Worm (Caenorhabditis elegans) whole organism, early embryonic: ENCODE data around the gene F59B1.4.
"Not testable (repeated sequence)": the region's sequence is repeated elsewhere in the genome, so short reads cannot be mapped to it uniquely, and the experiment has no call there.

Experiments used
- B0310.2 ChIP-seq: sonication (generic microtip); optimal IDR thresholded peaks from 2 replicates; lab custom pipeline; 2016; ENCODE audit warnings: mild to moderate bottlenecking, missing genetic modification characterization, missing compliant biosample characterization
- F13C5.2 ChIP-seq: sonication (generic microtip); optimal IDR thresholded peaks from 2 replicates; lab custom pipeline; 2017; ENCODE audit warnings: mild to moderate bottlenecking, missing genetic modification characterization, inconsistent platforms, missing compliant biosample characterization
- aly-1 ChIP-seq: sonication (generic microtip); optimal IDR thresholded peaks from 2 replicates; lab custom pipeline; 2016; ENCODE audit warnings: missing genetic modification characterization, missing compliant biosample characterization
- ama-1 ChIP-seq: fragments of 150-350 bp; optimal IDR thresholded peaks from 2 replicates; lab custom pipeline; 2014
- ceh-13 ChIP-seq: fragments of 200-800 bp; sonication (Bioruptor generic); optimal IDR thresholded peaks from 2 replicates; lab custom pipeline; 2018; ENCODE audit warnings: mild to moderate bottlenecking, missing genetic modification characterization, missing compliant biosample characterization
- ceh-36 ChIP-seq: sonication (generic microtip); optimal IDR thresholded peaks from 2 replicates; lab custom pipeline; 2016; ENCODE audit warnings: missing genetic modification characterization, inconsistent platforms, missing compliant biosample characterization
- ets-7 ChIP-seq: sonication (generic microtip); optimal IDR thresholded peaks from 2 replicates; lab custom pipeline; 2016; ENCODE audit warnings: missing genotype, missing genetic modification characterization, missing compliant biosample characterization
- flt-1 ChIP-seq: fragments of 200-800 bp; sonication (Bioruptor generic); IDR thresholded peaks from 2 replicates; pipeline ENCODE4 v1.3.6; 2022; ENCODE audit warnings: missing genetic modification characterization, missing compliant biosample characterization
- hmbx-1 ChIP-seq: sonication (generic microtip); optimal IDR thresholded peaks from 2 replicates; lab custom pipeline; 2016; ENCODE audit warnings: mild to moderate bottlenecking, missing genetic modification characterization, missing compliant biosample characterization
- hmg-4 ChIP-seq: fragments of 200-800 bp; sonication (Bioruptor generic); optimal IDR thresholded peaks from 2 replicates; lab custom pipeline; 2018; ENCODE audit warnings: mild to moderate bottlenecking, missing genetic modification characterization, missing compliant biosample characterization
- hnd-1 ChIP-seq: sonication (generic microtip); optimal IDR thresholded peaks from 2 replicates; lab custom pipeline; 2016; ENCODE audit warnings: missing genetic modification characterization, missing compliant biosample characterization
- pes-1 ChIP-seq: fragments of 200-800 bp; sonication (Bioruptor generic); IDR thresholded peaks from 2 replicates; pipeline ENCODE4 v1.3.6; 2022; ENCODE audit warnings: missing genetic modification reagents, missing genetic modification characterization, missing compliant biosample characterization
- scrt-1 ChIP-seq: fragments of 200-800 bp; sonication (Bioruptor generic); IDR thresholded peaks from 2 replicates; pipeline ENCODE4 v1.3.6; 2022; ENCODE audit warnings: missing genetic modification characterization, missing compliant biosample characterization
- sea-1 ChIP-seq: fragments of 200-800 bp; sonication (Bioruptor generic); conservative IDR thresholded peaks from 2 replicates; pipeline ENCODE4 v1.3.6; 2022; ENCODE audit warnings: missing genetic modification characterization, missing compliant biosample characterization
- tbx-11 ChIP-seq: fragments of 200-800 bp; sonication (Bioruptor generic); IDR thresholded peaks from 2 replicates; pipeline ENCODE4 v1.3.6; 2022; ENCODE audit warnings: missing genetic modification characterization, missing compliant biosample characterization
- tbx-37 ChIP-seq: fragments of 200-800 bp; sonication (Bioruptor generic); conservative IDR thresholded peaks from 2 replicates; pipeline ENCODE4 v1.3.6; 2022; ENCODE audit warnings: missing genetic modification reagents, missing genetic modification characterization, missing compliant biosample characterization
- tra-4 ChIP-seq: sonication (generic microtip); optimal IDR thresholded peaks from 2 replicates; lab custom pipeline; 2017; ENCODE audit warnings: missing genetic modification characterization, missing compliant biosample characterization

The F59B1.4 gene

DNA sequence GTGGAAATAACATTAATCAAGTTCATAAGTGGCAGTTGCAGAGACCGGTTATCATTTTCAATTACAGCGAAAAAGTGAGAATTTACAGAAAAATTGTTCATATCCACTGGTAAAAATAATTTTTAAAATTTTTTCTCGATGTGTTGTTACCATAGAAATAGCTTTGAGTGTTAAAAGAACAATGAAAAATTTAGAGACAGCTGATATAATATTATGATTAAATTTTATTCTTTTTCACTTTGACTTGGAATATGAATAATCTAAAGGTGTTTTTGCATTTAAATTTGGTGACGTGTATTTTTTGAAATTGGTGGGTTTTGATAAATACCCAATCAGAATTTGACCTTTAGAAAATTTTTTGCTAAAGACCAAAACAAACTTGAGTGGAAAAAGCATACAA, 4.7 kb upstream of the F59B1.4 start, which contains the start of gene F59B1.6:
F59B1.6 (minus strand) TSS at position 101 of the 400 bp plus-strand sequence.
- TF ChIP-seq hmg-4 (GFP tag; lab: Kevin White, UChicago) (no peak), hnd-1 (tag; lab: Kevin White, UChicago) (no peak), pes-1 (GFP tag; lab: Robert Waterston, UW) (no peak), ama-1 (lab: Kevin White, UChicago) (no peak), ceh-36 (tag; lab: Kevin White, UChicago) (no peak), ets-7 (tag; lab: Kevin White, UChicago) (no peak), scrt-1 (GFP tag; lab: Robert Waterston, UW) (no peak), tra-4 (tag; lab: Kevin White, UChicago) (no peak), tbx-37 (GFP tag; lab: Robert Waterston, UW) (no peak), aly-1 (tag; lab: Kevin White, UChicago) (no peak), flt-1 (no peak), tbx-11 (GFP tag; lab: Robert Waterston, UW) (no peak)

ce11 chrV:3620608-3621007, 6.2 kb downstream of the F59B1.4 start, which contains the start of gene srx-93:
Gene srx-93, minus strand, starts transcription at chrV:3620708.
- not testable (repeated sequence) for TF ChIP-seq scrt-1 (GFP tag; lab: Robert Waterston, UW); tra-4 (tag; lab: Kevin White, UChicago); hnd-1 (tag; lab: Kevin White, UChicago)

DNA sequence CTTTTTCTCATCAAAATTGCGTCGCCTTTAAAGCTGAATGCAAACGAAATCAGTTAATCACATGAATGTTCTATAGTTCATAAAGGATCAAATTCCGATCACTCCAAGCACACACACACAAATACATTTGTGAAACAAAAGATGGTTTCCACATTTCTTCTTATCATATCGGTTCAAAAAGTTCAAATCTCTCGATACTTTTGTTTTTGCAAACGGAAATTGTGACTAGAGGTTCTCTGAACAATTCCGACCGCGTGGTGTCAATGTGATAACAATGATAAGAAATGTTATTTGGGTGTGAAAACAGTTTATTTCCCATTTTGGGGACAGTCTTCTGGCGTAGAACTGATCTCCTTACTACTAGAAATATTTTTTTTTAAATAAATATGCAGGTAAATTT, 10.0 kb downstream of the F59B1.4 start:
- TF ChIP-seq sea-1 (no peak), scrt-1 (GFP tag; lab: Robert Waterston, UW) (no peak), flt-1 (no peak), aly-1 (tag; lab: Kevin White, UChicago) (no peak), tbx-37 (GFP tag; lab: Robert Waterston, UW) (no peak), hmbx-1 (no peak), ceh-36 (tag; lab: Kevin White, UChicago) (no peak)

DNA sequence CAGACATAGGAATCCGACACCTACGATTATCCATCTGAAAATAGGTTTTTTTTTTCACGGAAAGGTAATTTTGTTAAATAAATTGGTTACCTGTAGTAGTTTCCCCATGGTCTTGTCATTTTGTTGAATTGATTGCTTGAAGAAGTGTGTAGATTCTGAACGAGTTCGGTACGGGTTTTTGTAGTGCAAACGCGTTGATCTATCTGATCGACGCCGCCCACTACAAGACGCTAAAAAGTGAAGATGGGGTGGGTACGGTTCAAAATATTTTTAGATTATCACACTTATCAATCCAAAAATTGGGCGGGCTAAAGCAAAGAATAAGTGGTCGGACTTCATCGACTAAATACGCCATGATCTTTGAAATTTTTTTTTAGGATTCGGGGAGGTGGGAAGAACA, 12.4 kb downstream of the F59B1.4 start, which contains the start of gene T22F3.11:
T22F3.11 (minus strand) TSS at position 157 of the 400 bp plus-strand sequence.
- no peak for TF ChIP-seq tra-4 (tag; lab: Kevin White, UChicago)
- TF ChIP-seq hnd-1 (tag; lab: Kevin White, UChicago), result no peak
- TF ChIP-seq ama-1 (lab: Kevin White, UChicago), result no peak
- no peak for TF ChIP-seq ceh-13 (GFP tag; lab: Kevin White, UChicago)
- no peak for TF ChIP-seq aly-1 (tag; lab: Kevin White, UChicago)
- no peak for TF ChIP-seq flt-1
- TF ChIP-seq tbx-11 (GFP tag; lab: Robert Waterston, UW), result no peak
- TF ChIP-seq F13C5.2 (tag; lab: Kevin White, UChicago), result no peak
- TF ChIP-seq sea-1, result no peak
- no peak for TF ChIP-seq ets-7 (tag; lab: Kevin White, UChicago)
- no peak for TF ChIP-seq pes-1 (GFP tag; lab: Robert Waterston, UW)
- TF ChIP-seq hmg-4 (GFP tag; lab: Kevin White, UChicago), result no peak
- no peak for TF ChIP-seq tbx-37 (GFP tag; lab: Robert Waterston, UW)

- TF ChIP-seq ets-7 (tag; lab: Kevin White, UChicago) (no peak), flt-1 (no peak), hmg-4 (GFP tag; lab: Kevin White, UChicago) (no peak), tbx-37 (GFP tag; lab: Robert Waterston, UW) (no peak)
These were observed 13.8 kb downstream of the F59B1.4 start for ce11 chrV:3613042-3613441.

- TF ChIP-seq flt-1 (no peak), sea-1 (no peak), hnd-1 (tag; lab: Kevin White, UChicago) (no peak), ceh-13 (GFP tag; lab: Kevin White, UChicago) (no peak), hmg-4 (GFP tag; lab: Kevin White, UChicago) (no peak), ama-1 (lab: Kevin White, UChicago) (no peak), B0310.2 (tag; lab: Kevin White, UChicago) (no peak), tbx-11 (GFP tag; lab: Robert Waterston, UW) (no peak), ceh-36 (tag; lab: Kevin White, UChicago) (no peak), F13C5.2 (tag; lab: Kevin White, UChicago) (no peak), aly-1 (tag; lab: Kevin White, UChicago) (no peak), tbx-37 (GFP tag; lab: Robert Waterston, UW) (no peak), pes-1 (GFP tag; lab: Robert Waterston, UW) (no peak), ets-7 (tag; lab: Kevin White, UChicago) (no peak), hmbx-1 (no peak), tra-4 (tag; lab: Kevin White, UChicago) (no peak), scrt-1 (GFP tag; lab: Robert Waterston, UW) (no peak)
These were observed 15.2 kb downstream of the F59B1.4 start, which contains the start of gene T22F3.10 for ce11 chrV:3611654-3612053. Gene T22F3.10, minus strand, starts transcription at chrV:3611754.

DNA sequence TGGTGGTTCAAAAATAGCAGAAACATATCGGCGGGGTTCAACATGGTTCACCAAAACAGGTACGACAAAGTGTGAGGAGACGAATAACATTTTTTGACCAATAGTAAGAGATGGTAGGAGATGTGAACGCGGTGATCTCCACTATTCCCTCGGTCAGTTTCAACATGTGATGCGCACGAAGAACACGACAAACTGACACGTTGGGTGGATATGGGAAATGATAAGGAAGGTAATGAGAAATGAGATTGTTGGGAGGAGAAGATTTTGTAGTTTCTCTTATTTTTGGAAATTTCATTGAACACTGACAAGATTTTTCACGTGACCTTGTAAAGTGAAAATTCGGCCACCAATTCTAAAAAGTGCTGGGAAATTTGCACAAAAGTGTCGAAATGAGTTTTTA, 16.1 kb downstream of the F59B1.4 start:
- TF ChIP-seq hmbx-1 (no peak), tra-4 (tag; lab: Kevin White, UChicago) (no peak), tbx-11 (GFP tag; lab: Robert Waterston, UW) (no peak), ceh-36 (tag; lab: Kevin White, UChicago) (no peak), tbx-37 (GFP tag; lab: Robert Waterston, UW) (no peak), B0310.2 (tag; lab: Kevin White, UChicago) (no peak)

ce11 chrV:3606391-3606790, 20.5 kb downstream of the F59B1.4 start:
- TF ChIP-seq hmg-4 (GFP tag; lab: Kevin White, UChicago) (no peak), ets-7 (tag; lab: Kevin White, UChicago) (no peak), flt-1 (no peak), sea-1 (no peak), tbx-37 (GFP tag; lab: Robert Waterston, UW) (no peak), tbx-11 (GFP tag; lab: Robert Waterston, UW) (no peak), aly-1 (tag; lab: Kevin White, UChicago) (no peak), F13C5.2 (tag; lab: Kevin White, UChicago) (no peak), ceh-36 (tag; lab: Kevin White, UChicago) (no peak)
